Worm (Caenorhabditis elegans): ENCODE data around the gene T14B1.1.

T14B1.1 gene

ce11 chrX:9676788-9677454, 8.4 kb upstream of the T14B1.1 start:
- no peak for TF ChIP-seq dao-5 (tag; optimal IDR thresholded peaks at IDR 0.05)
- no peak for TF ChIP-seq W03F9.2 (tag; optimal IDR thresholded peaks at IDR 0.05)
- TF ChIP-seq him-1 (tag; optimal IDR thresholded peaks at IDR 0.05) = no peak

ce11 chrX:9676009-9676408, 7.5 kb upstream of the T14B1.1 start:
- TF ChIP-seq him-1 (tag; optimal IDR thresholded peaks at IDR 0.05) (no peak), W03F9.2 (tag; optimal IDR thresholded peaks at IDR 0.05) (peak; percentile 40)

- no peak for TF ChIP-seq W03F9.2 (tag; optimal IDR thresholded peaks at IDR 0.05)
- TF ChIP-seq dao-5 (tag; optimal IDR thresholded peaks at IDR 0.05) = no peak
- TF ChIP-seq him-1 (tag; optimal IDR thresholded peaks at IDR 0.05) = no peak
Observed at ce11 chrX:9674799-9675198, 6.3 kb upstream of the T14B1.1 start, which contains the start of gene C43C3.4. C43C3.4 (minus strand) TSS chrX:9674899.

ce11 chrX:9673228-9673627, 4.7 kb upstream of the T14B1.1 start:
- TF ChIP-seq him-1 (tag; optimal IDR thresholded peaks at IDR 0.05) (no peak), W03F9.2 (tag; optimal IDR thresholded peaks at IDR 0.05) (no peak), dao-5 (tag; optimal IDR thresholded peaks at IDR 0.05) (no peak)

ce11 chrX:9667391-9667790, 1.1 kb downstream of the T14B1.1 start:
- TF ChIP-seq dao-5 (tag; optimal IDR thresholded peaks at IDR 0.05) = no peak
- no peak for TF ChIP-seq W03F9.2 (tag; optimal IDR thresholded peaks at IDR 0.05)
- no peak for TF ChIP-seq him-1 (tag; optimal IDR thresholded peaks at IDR 0.05)

ce11 chrX:9665944-9666343, 2.6 kb downstream of the T14B1.1 start:
- TF ChIP-seq him-1 (tag; optimal IDR thresholded peaks at IDR 0.05) (no peak), W03F9.2 (tag; optimal IDR thresholded peaks at IDR 0.05) (no peak), dao-5 (tag; optimal IDR thresholded peaks at IDR 0.05) (no peak)

- no peak for TF ChIP-seq him-1 (tag; optimal IDR thresholded peaks at IDR 0.05)
Observed at ce11 chrX:9656772-9657171, 11.8 kb downstream of the T14B1.1 start.

ce11 chrX:9654232-9654631, 14.3 kb downstream of the T14B1.1 start:
- TF ChIP-seq him-1 (tag; optimal IDR thresholded peaks at IDR 0.05) (no peak), dao-5 (tag; optimal IDR thresholded peaks at IDR 0.05) (no peak)

ce11 chrX:9653478-9653877, 15.0 kb downstream of the T14B1.1 start:
- TF ChIP-seq W03F9.2 (tag; optimal IDR thresholded peaks at IDR 0.05) (no peak), him-1 (tag; optimal IDR thresholded peaks at IDR 0.05) (no peak), dao-5 (tag; optimal IDR thresholded peaks at IDR 0.05) (no peak)

ce11 chrX:9653016-9653415, 15.5 kb downstream of the T14B1.1 start, which contains the start of gene aex-2:
aex-2 (minus strand) TSS chrX:9653116.
- no peak for TF ChIP-seq him-1 (tag; optimal IDR thresholded peaks at IDR 0.05)
- TF ChIP-seq W03F9.2 (tag; optimal IDR thresholded peaks at IDR 0.05) = no peak
- no peak for TF ChIP-seq dao-5 (tag; optimal IDR thresholded peaks at IDR 0.05)

ce11 chrX:9648098-9648574, 20.4 kb downstream of the T14B1.1 start, which contains the start of gene F34H10.4:
F34H10.4 (plus strand) TSS chrX:9648524.
- TF ChIP-seq W03F9.2 (tag; optimal IDR thresholded peaks at IDR 0.05) (no peak), dao-5 (tag; optimal IDR thresholded peaks at IDR 0.05) (no peak), him-1 (tag; optimal IDR thresholded peaks at IDR 0.05) (no peak)

ce11 chrX:9642775-9643461, 25.6 kb downstream of the T14B1.1 start:
- no peak for TF ChIP-seq W03F9.2 (tag; optimal IDR thresholded peaks at IDR 0.05)
- no peak for TF ChIP-seq him-1 (tag; optimal IDR thresholded peaks at IDR 0.05)
- no peak for TF ChIP-seq dao-5 (tag; optimal IDR thresholded peaks at IDR 0.05)

ce11 chrX:9640902-9641301, 27.6 kb downstream of the T14B1.1 start:
- no peak for TF ChIP-seq W03F9.2 (tag; optimal IDR thresholded peaks at IDR 0.05)
- TF ChIP-seq him-1 (tag; optimal IDR thresholded peaks at IDR 0.05) = no peak
- TF ChIP-seq dao-5 (tag; optimal IDR thresholded peaks at IDR 0.05) = no peak

- TF ChIP-seq him-1 (tag; optimal IDR thresholded peaks at IDR 0.05) (no peak), dao-5 (tag; optimal IDR thresholded peaks at IDR 0.05) (no peak), W03F9.2 (tag; optimal IDR thresholded peaks at IDR 0.05) (no peak)
Observed at ce11 chrX:9638825-9639474, 29.6 kb downstream of the T14B1.1 start.
